Worm (Caenorhabditis elegans) whole organism, L1 larva: ENCODE measurements around the gene srd-67.

ENCODE experiments used
- C04F5.9 ChIP-seq: sonication (generic microtip); optimal IDR thresholded peaks from 2 replicates; lab custom pipeline; 2016; ENCODE audit warnings: missing genetic modification characterization, missing compliant biosample characterization
- F16B12.6 ChIP-seq: fragments of 150-350 bp; optimal IDR thresholded peaks from 2 replicates; lab custom pipeline; 2014; ENCODE audit warnings: missing biosample characterization, missing genetic modification characterization
- aha-1 ChIP-seq: fragments of 150-350 bp; optimal IDR thresholded peaks from 2 replicates; lab custom pipeline; 2014; ENCODE audit warnings: missing biosample characterization, missing genetic modification characterization
- alr-1 ChIP-seq: fragments of 200-800 bp; sonication (Bioruptor generic); optimal IDR thresholded peaks from 2 replicates; lab custom pipeline; 2018; ENCODE audit warnings: borderline replicate concordance, mild to moderate bottlenecking, missing genetic modification characterization, missing compliant biosample characterization
- aly-2 ChIP-seq: fragments of 150-350 bp; optimal IDR thresholded peaks from 2 replicates; lab custom pipeline; 2014; ENCODE audit warnings: missing biosample characterization, missing genetic modification characterization
- blmp-1 ChIP-seq: fragments of 150-350 bp; optimal IDR thresholded peaks from 2 replicates; lab custom pipeline; 2014; ENCODE audit warnings: missing biosample characterization, missing genetic modification characterization
- ceh-63 ChIP-seq: fragments of 200-800 bp; sonication (Bioruptor generic); optimal IDR thresholded peaks from 2 replicates; lab custom pipeline; 2018; ENCODE audit warnings: mild to moderate bottlenecking, missing genetic modification characterization, missing compliant biosample characterization
- ceh-8 ChIP-seq: fragments of 200-800 bp; sonication (Bioruptor generic); optimal IDR thresholded peaks from 2 replicates; lab custom pipeline; 2018; ENCODE audit warnings: mild to moderate bottlenecking, missing genetic modification characterization, moderate library complexity, missing compliant biosample characterization
- ceh-82 ChIP-seq, 3 experiments: fragments of 150-350 bp in 1 of 3; sonication (generic microtip) in 2 of 3; optimal IDR thresholded peaks; 2 replicates each; lab custom pipeline; 2014 to 2017; ENCODE audit warnings: missing biosample characterization in 3 of 3, missing genetic modification characterization in 3 of 3
- ceh-88 ChIP-seq: fragments of 200-800 bp; sonication (Bioruptor generic); IDR thresholded peaks from 2 replicates; pipeline ENCODE4 v1.3.6; 2022; ENCODE audit warnings: missing genetic modification characterization, missing compliant biosample characterization
- ces-1 ChIP-seq: fragments of 150-350 bp; optimal IDR thresholded peaks from 2 replicates; lab custom pipeline; 2014; ENCODE audit warnings: missing biosample characterization, missing genetic modification reagents, missing genetic modification characterization
- dsc-1 ChIP-seq: sonication (generic microtip); optimal IDR thresholded peaks from 2 replicates; lab custom pipeline; 2016; ENCODE audit warnings: mild to moderate bottlenecking, missing genetic modification characterization, missing compliant biosample characterization
- efl-1 ChIP-seq, 4 experiments: fragments of 150-350 bp; optimal IDR thresholded peaks in 3 of 4; peaks in 1 of 4; 1 replicate in 1 of 4; 2 replicates in 3 of 4; lab custom pipeline; 2014; ENCODE audit warnings: missing biosample characterization in 2 of 4, missing genetic modification characterization in 2 of 4, missing genetic modification reagents in 2 of 4
- elt-3 ChIP-seq, 6 experiments: fragments of 150-350 bp in 1 of 6; sonication (generic microtip); optimal IDR thresholded peaks; 2 replicates each; lab custom pipeline; 2017 to 2018; ENCODE audit warnings: missing biosample characterization in 6 of 6, missing genetic modification characterization in 6 of 6, inconsistent platforms in 1 of 6
- fkh-4 ChIP-seq: sonication (generic microtip); optimal IDR thresholded peaks from 2 replicates; lab custom pipeline; 2016; ENCODE audit warnings: missing compliant biosample characterization, missing genetic modification characterization, borderline replicate concordance
- grh-1 ChIP-seq: fragments of 200-800 bp; sonication (Bioruptor generic); IDR thresholded peaks from 2 replicates; pipeline ENCODE4 v1.3.6; 2022; ENCODE audit warnings: missing genetic modification reagents, missing genetic modification characterization, missing compliant biosample characterization
- hpl-2 ChIP-seq: fragments of 150-350 bp; optimal IDR thresholded peaks from 2 replicates; lab custom pipeline; 2014; ENCODE audit warnings: missing biosample characterization, missing genetic modification reagents, missing genetic modification characterization
- irx-1 ChIP-seq: sonication (generic microtip); optimal IDR thresholded peaks from 2 replicates; lab custom pipeline; 2016; ENCODE audit warnings: missing genetic modification characterization, missing compliant biosample characterization
- lin-13 ChIP-seq: fragments of 150-350 bp; optimal IDR thresholded peaks from 2 replicates; lab custom pipeline; 2014; ENCODE audit warnings: missing biosample characterization, missing genetic modification reagents, missing genetic modification characterization
- lin-15B ChIP-seq: fragments of 150-350 bp; sonication (generic microtip); optimal IDR thresholded peaks from 3 replicates; lab custom pipeline; 2014; ENCODE audit warnings: missing biosample characterization, missing genetic modification characterization
- lin-35 ChIP-seq, 2 experiments: fragments of 150-350 bp; optimal IDR thresholded peaks; 2 replicates each; lab custom pipeline; 2014; ENCODE audit warnings: missing biosample characterization in 2 of 2, missing genetic modification characterization in 2 of 2, missing genetic modification reagents in 2 of 2
- lin-39 ChIP-seq: fragments of 150-350 bp; optimal IDR thresholded peaks from 2 replicates; lab custom pipeline; 2014; ENCODE audit warnings: missing biosample characterization, missing genetic modification reagents, missing genetic modification characterization
- lir-3 ChIP-seq: sonication (generic microtip); optimal IDR thresholded peaks from 2 replicates; lab custom pipeline; 2016; ENCODE audit warnings: mild to moderate bottlenecking, missing genetic modification characterization, moderate library complexity, missing compliant biosample characterization; ENCODE audit not compliant: poor library complexity
- mdl-1 ChIP-seq, 2 experiments: fragments of 150-350 bp; optimal IDR thresholded peaks; 2 replicates each; lab custom pipeline; 2014 to 2017; ENCODE audit warnings: missing biosample characterization in 2 of 2, missing genetic modification characterization in 2 of 2, inconsistent platforms in 1 of 2
- mef-2 ChIP-seq: fragments of 150-350 bp; optimal IDR thresholded peaks from 2 replicates; lab custom pipeline; 2014; ENCODE audit warnings: missing biosample characterization, missing genetic modification characterization
- mep-1 ChIP-seq: fragments of 150-350 bp; optimal IDR thresholded peaks from 2 replicates; lab custom pipeline; 2014; ENCODE audit warnings: missing biosample characterization, missing genetic modification characterization
- nhr-12 ChIP-seq: sonication (generic microtip); optimal IDR thresholded peaks from 2 replicates; lab custom pipeline; 2017; ENCODE audit warnings: missing biosample characterization, missing genetic modification characterization
- nhr-20 ChIP-seq: sonication (generic microtip); optimal IDR thresholded peaks from 2 replicates; lab custom pipeline; 2016; ENCODE audit warnings: mild to moderate bottlenecking, missing genetic modification characterization, missing compliant biosample characterization
- nhr-237 ChIP-seq: fragments of 150-350 bp; optimal IDR thresholded peaks from 2 replicates; lab custom pipeline; 2014; ENCODE audit warnings: missing biosample characterization, missing genetic modification characterization
- nhr-85 ChIP-seq: sonication (generic microtip); peaks from one replicate; lab custom pipeline; 2016; ENCODE audit warnings: missing genetic modification characterization, inconsistent platforms, missing compliant biosample characterization
- nhr-90 ChIP-seq: sonication (generic microtip); optimal IDR thresholded peaks from 2 replicates; lab custom pipeline; 2016; ENCODE audit warnings: mild to moderate bottlenecking, missing genetic modification characterization, missing compliant biosample characterization; ENCODE audit not compliant: poor library complexity
- pax-3 ChIP-seq: fragments of 200-800 bp; sonication (Bioruptor generic); optimal IDR thresholded peaks from 2 replicates; lab custom pipeline; 2018; ENCODE audit warnings: mild to moderate bottlenecking, missing genetic modification characterization, moderate library complexity, missing compliant biosample characterization
- rnt-1 ChIP-seq: sonication (generic microtip); optimal IDR thresholded peaks from 2 replicates; lab custom pipeline; 2016; ENCODE audit warnings: mild to moderate bottlenecking, missing genetic modification characterization, moderate library complexity, missing compliant biosample characterization
- snu-23 ChIP-seq: sonication (generic microtip); optimal IDR thresholded peaks from 2 replicates; lab custom pipeline; 2016; ENCODE audit warnings: missing genetic modification characterization, missing compliant biosample characterization
- sup-37 ChIP-seq: fragments of 200-800 bp; sonication (Bioruptor generic); optimal IDR thresholded peaks from 2 replicates; lab custom pipeline; 2018; ENCODE audit warnings: mild to moderate bottlenecking, missing genetic modification characterization, missing compliant biosample characterization
- tbx-2 ChIP-seq: sonication (generic microtip); optimal IDR thresholded peaks from 2 replicates; lab custom pipeline; 2016; ENCODE audit warnings: missing genetic modification characterization, missing compliant biosample characterization
- unc-130 ChIP-seq: fragments of 150-350 bp; optimal IDR thresholded peaks from 2 replicates; lab custom pipeline; 2017; ENCODE audit warnings: missing biosample characterization, missing genetic modification characterization, inconsistent platforms
- unc-86 ChIP-seq: sonication (generic microtip); optimal IDR thresholded peaks from 2 replicates; lab custom pipeline; 2016; ENCODE audit warnings: missing genetic modification characterization, missing compliant biosample characterization
- unc-98 ChIP-seq: fragments of 200-800 bp; sonication (Bioruptor generic); IDR thresholded peaks from 2 replicates; pipeline ENCODE4 v1.3.6; 2022; ENCODE audit warnings: missing genetic modification characterization, missing compliant biosample characterization
- zag-1 ChIP-seq: fragments of 150-350 bp; optimal IDR thresholded peaks from 2 replicates; lab custom pipeline; 2014; ENCODE audit warnings: missing biosample characterization, missing genetic modification characterization
- zip-4 ChIP-seq: fragments of 200-800 bp; sonication (Bioruptor generic); optimal IDR thresholded peaks from 2 replicates; lab custom pipeline; 2018; ENCODE audit warnings: mild to moderate bottlenecking, missing genetic modification characterization, moderate library complexity, missing compliant biosample characterization
- ztf-11 ChIP-seq, 2 experiments: sonication (generic microtip); optimal IDR thresholded peaks; 2 replicates each; lab custom pipeline; 2016 to 2017; ENCODE audit warnings: missing genetic modification characterization in 2 of 2, missing biosample characterization in 1 of 2, missing compliant biosample characterization in 1 of 2

Gene srd-67

DNA sequence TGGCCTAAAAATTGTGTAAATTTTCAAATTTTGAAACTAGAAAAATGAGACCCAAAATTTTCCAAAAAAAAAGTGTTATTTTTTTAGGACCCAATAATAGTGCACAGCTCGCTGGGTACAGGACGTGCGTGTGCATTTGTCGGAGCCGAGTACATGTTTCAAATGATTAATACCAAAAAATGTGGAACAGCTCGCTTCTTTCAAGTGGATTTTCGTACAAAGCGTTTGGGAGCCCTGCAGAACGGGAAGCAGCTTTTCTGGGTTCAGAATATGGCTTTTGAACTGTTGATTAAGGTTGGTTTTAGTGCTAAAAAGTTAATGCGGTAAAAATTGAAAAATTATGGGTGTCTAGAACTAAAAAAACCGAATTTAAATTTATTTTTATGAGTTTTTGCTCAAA, 42.6 kb upstream of the srd-67 start:
- no peak for TF ChIP-seq elt-3 (tag; optimal IDR thresholded peaks at IDR 0.05; lab: Kevin White, UChicago)
- TF ChIP-seq mef-2 = no peak
- no peak for TF ChIP-seq nhr-237 (tag; lab: Kevin White, UChicago)
- no peak for TF ChIP-seq tbx-2 (tag; lab: Kevin White, UChicago)
- no peak for TF ChIP-seq unc-98
- TF ChIP-seq unc-130 (tag; lab: Kevin White, UChicago) = no peak
- no peak for TF ChIP-seq ceh-88 (GFP tag; lab: Robert Waterston, UW)
- no peak for TF ChIP-seq aly-2 (tag; lab: Kevin White, UChicago)
- no peak for TF ChIP-seq lin-39 (tag; lab: Kevin White, UChicago)
- TF ChIP-seq snu-23 (GFP tag; lab: Kevin White, UChicago) = no peak
- no peak for TF ChIP-seq sup-37
- TF ChIP-seq irx-1 (tag; lab: Kevin White, UChicago) = no peak
- TF ChIP-seq alr-1 (tag; lab: Kevin White, UChicago) = no peak

DNA sequence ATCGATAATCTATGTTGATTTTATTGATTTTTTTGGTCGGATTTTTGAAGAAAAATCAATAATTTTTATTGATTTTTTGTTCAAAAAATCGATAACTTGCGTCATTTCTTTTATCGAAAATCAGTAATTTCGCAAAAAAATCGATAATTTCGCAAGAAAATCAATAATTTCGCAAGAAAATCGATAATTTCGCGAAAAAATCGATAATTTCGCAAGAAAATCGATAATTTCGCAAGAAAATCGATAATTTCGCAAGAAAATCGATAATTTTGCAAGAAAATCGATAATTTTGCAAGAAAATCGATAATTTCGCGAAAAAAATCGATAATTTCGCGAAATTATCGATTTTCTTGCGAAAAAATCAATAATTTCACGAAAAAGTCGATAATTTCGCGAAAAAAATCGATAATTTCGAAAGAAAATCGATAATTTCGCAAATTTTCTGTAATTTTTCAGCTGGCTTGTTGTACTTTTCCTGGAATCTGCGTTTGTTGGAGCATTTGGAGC, 37.8 kb upstream of the srd-67 start:
- TF ChIP-seq nhr-12 (tag; lab: Kevin White, UChicago) (no peak), unc-98 (no peak), aha-1 (tag; lab: Kevin White, UChicago) (no peak), blmp-1 (tag; lab: Kevin White, UChicago) (no peak), lin-15B (tag; lab: Kevin White, UChicago) (no peak), rnt-1 (tag; lab: Kevin White, UChicago) (no peak), ceh-82 (tag; optimal IDR thresholded peaks at IDR 0.05; lab: Kevin White, UChicago) (no peak), mdl-1 (tag; optimal IDR thresholded peaks at IDR 0.05; lab: Kevin White, UChicago) (no peak), snu-23 (GFP tag; lab: Kevin White, UChicago) (no peak), zip-4 (no peak), C04F5.9 (tag; lab: Kevin White, UChicago) (no peak), ces-1 (no peak), lin-35 (GFP tag; optimal IDR thresholded peaks at IDR 0.05; lab: Kevin White, UChicago) (no peak), lin-13 (GFP tag; lab: Kevin White, UChicago) (no peak), dsc-1 (no peak), fkh-4 (no peak), pax-3 (tag; lab: Kevin White, UChicago) (no peak)

DNA sequence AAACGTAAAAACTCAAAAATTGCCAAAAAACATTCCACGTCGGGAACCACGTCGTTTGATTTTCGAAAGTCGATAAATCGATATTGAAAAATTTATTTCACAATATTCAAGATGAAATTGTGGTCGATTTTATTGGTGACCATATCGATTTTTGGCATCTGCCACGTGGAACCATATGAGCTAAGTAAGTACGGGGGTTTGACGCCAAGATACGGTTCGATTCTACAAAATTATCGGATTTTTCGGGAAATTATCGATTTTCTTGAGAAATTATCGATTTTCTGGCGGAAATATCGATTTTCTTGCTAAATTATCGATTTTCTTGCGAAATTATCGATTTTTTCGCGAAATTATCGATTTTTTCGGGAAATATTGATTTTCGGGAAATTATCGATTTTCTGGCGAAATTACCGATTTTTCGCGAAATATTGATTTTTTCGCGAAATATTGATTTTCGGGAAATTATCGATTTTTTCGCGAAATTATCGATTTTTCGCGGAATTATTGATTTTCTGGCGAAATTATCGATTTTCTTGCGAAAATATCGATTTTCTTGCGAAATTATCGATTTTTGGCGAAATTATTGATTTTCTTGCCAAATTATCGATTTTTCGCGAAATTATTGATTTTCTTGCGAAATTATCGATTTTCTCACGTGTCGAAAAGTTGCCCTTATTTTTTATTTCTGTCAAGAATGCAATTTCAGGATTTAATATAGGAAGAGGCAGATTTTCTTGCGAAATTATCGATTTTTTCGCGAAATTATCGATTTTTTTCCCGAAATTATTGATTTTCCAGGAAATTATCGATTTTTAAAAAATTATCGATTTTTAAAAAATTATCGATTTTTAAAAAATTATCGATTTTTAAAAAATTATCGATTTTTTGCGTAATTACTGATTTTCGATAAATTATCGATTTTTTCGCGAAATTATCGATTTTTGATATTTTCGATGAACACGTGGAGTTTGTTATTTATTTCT, 36.6 kb upstream of the srd-67 start, which contains the start of gene Y54F10BM.3:
Gene Y54F10BM.3 (plus strand): TSS at position 51 of the 983 bp plus-strand sequence.
- TF ChIP-seq ceh-63 (GFP tag; lab: Kevin White, UChicago) (no peak), efl-1 (optimal IDR thresholded peaks at IDR 0.05; lab: Kevin White, UChicago) (no peak), efl-1 (GFP tag; optimal IDR thresholded peaks at IDR 0.05 in 1 of 2; lab: Kevin White, UChicago) (peak in 1 of 2 experiments; percentile 46)

- TF ChIP-seq nhr-85 (tag; lab: Kevin White, UChicago) (peak; percentile 82), lir-3 (tag; lab: Kevin White, UChicago) (no peak), snu-23 (GFP tag; lab: Kevin White, UChicago) (peak; percentile 0), efl-1 (optimal IDR thresholded peaks at IDR 0.05; lab: Kevin White, UChicago) (no peak), efl-1 (GFP tag; optimal IDR thresholded peaks at IDR 0.05 in 1 of 2; lab: Kevin White, UChicago) (peak in 1 of 2 experiments; percentile 64), nhr-90 (peak; percentile 28), dsc-1 (no peak), nhr-20 (tag; lab: Kevin White, UChicago) (peak; percentile 30), F16B12.6 (no peak), ztf-11 (tag; optimal IDR thresholded peaks at IDR 0.05; lab: Kevin White, UChicago) (no peak), lin-15B (tag; lab: Kevin White, UChicago) (no peak), ces-1 (no peak), aly-2 (tag; lab: Kevin White, UChicago) (no peak), hpl-2 (GFP tag; lab: Kevin White, UChicago) (no peak), unc-98 (no peak), zip-4 (no peak), mep-1 (tag; lab: Kevin White, UChicago) (no peak), unc-86 (tag; lab: Kevin White, UChicago) (no peak), ceh-8 (GFP tag; lab: Kevin White, UChicago) (no peak), zag-1 (tag; lab: Kevin White, UChicago) (no peak), elt-3 (tag; optimal IDR thresholded peaks at IDR 0.05; lab: Kevin White, UChicago) (peak in 2 of 6 experiments; percentile 41 to 83), grh-1 (GFP tag; lab: Robert Waterston, UW) (no peak), lin-35 (GFP tag; optimal IDR thresholded peaks at IDR 0.05; lab: Kevin White, UChicago) (peak in 1 of 2 experiments; percentile 10)
Observed at ce11 chrIII:2280569-2280968, 34.9 kb upstream of the srd-67 start, which contains the start of gene Y54F10BM.22. Y54F10BM.22 (plus strand) TSS chrIII:2280899.
